Worm (Caenorhabditis elegans): ENCODE data around the gene C35A5.5.

The C35A5.5 gene

ce11 chrV:10525902-10526301 lies 20.2 kb downstream of the C35A5.5 start, which contains the start of the genes C35A5.8 and hda-11 (continued):
- no peak for TF ChIP-seq hlh-11 (tag; optimal IDR thresholded peaks at IDR 0.05)
- peak in 1 of 2 experiments; percentile 78 for TF ChIP-seq lsy-2 (tag; optimal IDR thresholded peaks at IDR 0.05)
- no peak for TF ChIP-seq F37D6.2 (tag; optimal IDR thresholded peaks at IDR 0.05)
- no peak for TF ChIP-seq dve-1 (tag; optimal IDR thresholded peaks at IDR 0.05; ENCODE audit: insufficient read depth)
- TF ChIP-seq ceh-62 (tag; optimal IDR thresholded peaks at IDR 0.05): no peak
- TF ChIP-seq fkh-10 (GFP tag; optimal IDR thresholded peaks at IDR 0.05): no peak
- TF ChIP-seq R02D3.7 (tag; optimal IDR thresholded peaks at IDR 0.05): no peak
- TF ChIP-seq mxl-3 (GFP tag; optimal IDR thresholded peaks at IDR 0.05): peak; percentile 31
- TF ChIP-seq daf-16 (GFP tag; optimal IDR thresholded peaks at IDR 0.05): no peak
- no peak for TF ChIP-seq daf-16 (tag; optimal IDR thresholded peaks at IDR 0.05)
- TF ChIP-seq zip-2 (tag; optimal IDR thresholded peaks at IDR 0.05): no peak
- no peak for TF ChIP-seq lir-3 (tag; optimal IDR thresholded peaks at IDR 0.05)
- 0 out of 2 replicates have a peak, but pooled peaks have one; percentile 31 for TF ChIP-seq tag-97 (GFP tag; IDR thresholded peaks at IDR 0.05)
- no peak for TF ChIP-seq skn-1 (tag; optimal IDR thresholded peaks at IDR 0.05)
- TF ChIP-seq aly-2 (tag; optimal IDR thresholded peaks at IDR 0.05): no peak
- no peak for TF ChIP-seq ama-1 (optimal IDR thresholded peaks at IDR 0.05)
- peak; percentile 89; the same call in 1 of the 2 replicates for TF ChIP-seq dmd-9 (GFP tag; IDR thresholded peaks at IDR 0.05)
- TF ChIP-seq nhr-237 (tag; optimal IDR thresholded peaks at IDR 0.05): no peak
- peak; percentile 63 for TF ChIP-seq lin-38 (GFP tag; IDR thresholded peaks at IDR 0.05)
- no peak for TF ChIP-seq ztf-7 (tag; optimal IDR thresholded peaks at IDR 0.05)
- TF ChIP-seq Y75B8A.6 (GFP tag; IDR thresholded peaks at IDR 0.05): no peak
- no peak for TF ChIP-seq nhr-28 (tag; optimal IDR thresholded peaks at IDR 0.05)
- TF ChIP-seq nhr-41 (GFP tag; IDR thresholded peaks at IDR 0.05): no peak
- 0 out of 2 replicates have a peak, but pooled peaks have one; percentile 27 for TF ChIP-seq mxl-2 (GFP tag; conservative IDR thresholded peaks at IDR 0.05)
- no peak; the same call in 1 of the 2 replicates for TF ChIP-seq pha-4 (GFP tag; IDR thresholded peaks at IDR 0.05)
- TF ChIP-seq pha-4 (tag; optimal IDR thresholded peaks at IDR 0.05): no peak
- TF ChIP-seq nhr-111 (GFP tag; optimal IDR thresholded peaks at IDR 0.05): no peak
- TF ChIP-seq mdl-1 (tag; optimal IDR thresholded peaks at IDR 0.05): no peak
- 0 out of 2 replicates have a peak, but pooled peaks have one; percentile 50 for TF ChIP-seq tra-1 (GFP tag; IDR thresholded peaks at IDR 0.05)
- TF ChIP-seq ceh-28 (tag; optimal IDR thresholded peaks at IDR 0.05): no peak
- peak; percentile 44; the same call in 1 of the 2 replicates for TF ChIP-seq hmg-1.1 (GFP tag; IDR thresholded peaks at IDR 0.05)
- TF ChIP-seq nhr-11 (tag; optimal IDR thresholded peaks at IDR 0.05): no peak
- TF ChIP-seq php-3 (GFP tag; IDR thresholded peaks at IDR 0.05): no peak
- peak; percentile 42 for TF ChIP-seq aha-1 (tag)
- no peak for TF ChIP-seq spr-1 (tag; optimal IDR thresholded peaks at IDR 0.05)
- no peak for TF ChIP-seq daf-19 (GFP tag; conservative IDR thresholded peaks at IDR 0.05)
- no peak for TF ChIP-seq saeg-2 (GFP tag; IDR thresholded peaks at IDR 0.05)
- TF ChIP-seq mes-2 (tag; optimal IDR thresholded peaks at IDR 0.05; ENCODE audit: poor library complexity, severe bottlenecking): peak; percentile 98
- no peak for TF ChIP-seq nhr-76 (tag; optimal IDR thresholded peaks at IDR 0.05)
- TF ChIP-seq ZK337.2 (GFP tag; IDR thresholded peaks at IDR 0.05): peak; percentile 89
- TF ChIP-seq snpc-1.2 (GFP tag; IDR thresholded peaks at IDR 0.05): no peak
- no peak for TF ChIP-seq fos-1 (tag; optimal IDR thresholded peaks at IDR 0.05)
- TF ChIP-seq unc-62 (GFP tag; optimal IDR thresholded peaks at IDR 0.05 in 1 of 2): peak in 1 of 2 experiments; percentile 92
- no peak for TF ChIP-seq unc-62 (tag; optimal IDR thresholded peaks at IDR 0.05)
- no peak for TF ChIP-seq mdt-29 (GFP tag; IDR thresholded peaks at IDR 0.05)
- no peak for TF ChIP-seq ctbp-1 (GFP tag; IDR thresholded peaks at IDR 0.05)
- TF ChIP-seq gei-8 (GFP tag; optimal IDR thresholded peaks at IDR 0.05): no peak
- peak; percentile 74 for TF ChIP-seq unc-130 (GFP tag; optimal IDR thresholded peaks at IDR 0.05)
- TF ChIP-seq nhr-77 (tag; optimal IDR thresholded peaks at IDR 0.05): no peak
- peak; percentile 71 for TF ChIP-seq duxl-1 (tag; optimal IDR thresholded peaks at IDR 0.05; ENCODE audit: poor library complexity)
- no peak for TF ChIP-seq F26F4.8 (GFP tag; conservative IDR thresholded peaks at IDR 0.05)
- no peak for TF ChIP-seq zag-1 (tag; optimal IDR thresholded peaks at IDR 0.05)
- TF ChIP-seq F49E8.2 (tag; optimal IDR thresholded peaks at IDR 0.05; ENCODE audit: borderline replicate concordance): no peak

Data from whole organism, L4 larva.